Fruit fly (Drosophila melanogaster) whole organism, embryonic: ENCODE results near the gene east.
A peak's percentile ranks its signal among the peaks of the same experiment; 100 is the strongest.

Experiments used
- ATbp ChIP-seq: fragments of 200-800 bp; sonication (Bioruptor generic); optimal IDR thresholded peaks from 2 replicates; lab custom pipeline; 2017; ENCODE audit warnings: missing biosample characterization, mild to moderate bottlenecking, missing genetic modification characterization, missing genetic modification reagents
- Aef1 ChIP-seq: fragments of 200-800 bp; sonication (Bioruptor generic); IDR thresholded peaks from 3 replicates; pipeline ENCODE4 v1.3.6; 2022; ENCODE audit warnings: missing biosample characterization, missing genetic modification characterization
- Atf6 ChIP-seq: fragments of 200-800 bp; sonication (Bioruptor generic); IDR thresholded peaks from 2 replicates; pipeline ENCODE4 v1.3.6; 2022; ENCODE audit warnings: missing biosample characterization, missing genetic modification characterization
- CG10147 ChIP-seq: fragments of 200-800 bp; sonication (Bioruptor generic); optimal IDR thresholded peaks from 2 replicates; lab custom pipeline; 2019; ENCODE audit warnings: missing biosample characterization, mild to moderate bottlenecking, missing genetic modification characterization, moderate library complexity
- CG11504 ChIP-seq: fragments of 200-800 bp; sonication (Bioruptor generic); optimal IDR thresholded peaks from 3 replicates; lab custom pipeline; 2019; ENCODE audit warnings: missing biosample characterization, mild to moderate bottlenecking, missing genetic modification characterization, moderate library complexity
- CG13296 ChIP-seq: fragments of 200-800 bp; sonication (Bioruptor generic); optimal IDR thresholded peaks from 3 replicates; lab custom pipeline; 2018; ENCODE audit warnings: missing biosample characterization, mild to moderate bottlenecking, missing genetic modification characterization
- CG1529 ChIP-seq: fragments of 200-800 bp; sonication (Bioruptor generic); optimal IDR thresholded peaks from 3 replicates; lab custom pipeline; 2018; ENCODE audit warnings: missing biosample characterization, missing genetic modification characterization
- CG17385 ChIP-seq: fragments of 200-800 bp; sonication (Bioruptor generic); optimal IDR thresholded peaks from 3 replicates; lab custom pipeline; 2018; ENCODE audit warnings: missing biosample characterization, mild to moderate bottlenecking, missing genetic modification characterization
- CG18476 ChIP-seq: fragments of 200-800 bp; sonication (Bioruptor generic); optimal IDR thresholded peaks from 2 replicates; lab custom pipeline; 2016; ENCODE audit warnings: missing biosample characterization, mild to moderate bottlenecking, missing genetic modification characterization
- CG2120 ChIP-seq: fragments of 200-800 bp; sonication (Bioruptor generic); optimal IDR thresholded peaks from 3 replicates; lab custom pipeline; 2016; ENCODE audit warnings: missing biosample characterization, missing genetic modification characterization
- CG2199 ChIP-seq: fragments of 200-800 bp; sonication (Bioruptor generic); IDR thresholded peaks from 3 replicates; pipeline ENCODE4 v1.3.6; 2022; ENCODE audit warnings: missing biosample characterization, missing genetic modification characterization
- CG32772 ChIP-seq: fragments of 200-800 bp; sonication (Bioruptor generic); IDR thresholded peaks from 2 replicates; pipeline ENCODE4 v1.3.6; 2022; ENCODE audit warnings: missing biosample characterization, missing genetic modification characterization
- CG4328 ChIP-seq: fragments of 200-800 bp; sonication (Bioruptor generic); optimal IDR thresholded peaks from 3 replicates; lab custom pipeline; 2017; ENCODE audit warnings: missing biosample characterization, missing genetic modification reagents, missing genetic modification characterization
- CG6654 ChIP-seq: fragments of 200-800 bp; sonication (Bioruptor generic); optimal IDR thresholded peaks from 2 replicates; lab custom pipeline; 2017; ENCODE audit warnings: missing biosample characterization, mild to moderate bottlenecking, missing genetic modification characterization
- CG6765 ChIP-seq: fragments of 200-800 bp; sonication (Bioruptor generic); optimal IDR thresholded peaks from 3 replicates; lab custom pipeline; 2017; ENCODE audit warnings: missing biosample characterization, mild to moderate bottlenecking, missing genetic modification characterization
- CG7556 ChIP-seq: fragments of 200-800 bp; sonication (Bioruptor generic); optimal IDR thresholded peaks from 2 replicates; lab custom pipeline; 2017; ENCODE audit warnings: missing biosample characterization, mild to moderate bottlenecking, missing genetic modification characterization
- CG9876 ChIP-seq: fragments of 200-800 bp; sonication (Bioruptor generic); optimal IDR thresholded peaks from 2 replicates; lab custom pipeline; 2016; ENCODE audit warnings: missing biosample characterization, missing genetic modification characterization
- Deaf1 ChIP-seq: fragments of 200-800 bp; optimal IDR thresholded peaks from 3 replicates; lab custom pipeline; 2019; ENCODE audit warnings: missing biosample characterization, mild to moderate bottlenecking, missing genetic modification characterization, moderate library complexity
- Dfd ChIP-seq, 2 experiments: fragments of >200 bp; optimal IDR thresholded peaks; 2 replicates each; lab custom pipeline; 2017; ENCODE audit warnings: missing biosample characterization in 2 of 2, missing genetic modification characterization in 2 of 2
- Dip2 ChIP-seq: fragments of 200-800 bp; sonication (Bioruptor generic); IDR thresholded peaks from 2 replicates; pipeline ENCODE4 v1.3.6; 2022; ENCODE audit warnings: missing biosample characterization, missing genetic modification characterization
- Doc3 ChIP-seq: fragments of 200-800 bp; sonication (Bioruptor generic); IDR thresholded peaks from 3 replicates; pipeline ENCODE4 v1.3.6; 2022; ENCODE audit warnings: missing biosample characterization, missing genetic modification characterization; ENCODE audit not compliant: partially characterized antibody
- H2.0 ChIP-seq: fragments of 200-800 bp; sonication (Bioruptor generic); IDR thresholded peaks from 2 replicates; pipeline ENCODE4 v1.3.6; 2022; ENCODE audit warnings: missing biosample characterization, missing genetic modification characterization
- MBD-R2 ChIP-seq: fragments of 200-800 bp; sonication (Bioruptor generic); IDR thresholded peaks from 2 replicates; pipeline ENCODE4 v1.3.6; 2022; ENCODE audit warnings: missing biosample characterization, missing genetic modification characterization
- MTF-1 ChIP-seq: fragments of 200-800 bp; sonication (Bioruptor generic); optimal IDR thresholded peaks from 2 replicates; lab custom pipeline; 2018; ENCODE audit warnings: missing biosample characterization, mild to moderate bottlenecking, missing genetic modification characterization, borderline replicate concordance
- Med ChIP-seq: fragments of 200-800 bp; sonication (Bioruptor generic); peaks from one replicate; lab custom pipeline; 2016; ENCODE audit warnings: missing biosample characterization, missing genetic modification characterization, mild to moderate bottlenecking, inconsistent platforms, moderate library complexity
- NfI ChIP-seq: fragments of 200-800 bp; sonication (Bioruptor generic); optimal IDR thresholded peaks from 3 replicates; lab custom pipeline; 2018; ENCODE audit warnings: missing biosample characterization, mild to moderate bottlenecking, missing genetic modification characterization, moderate library complexity
- Tbp ChIP-seq: fragments of >200 bp; optimal IDR thresholded peaks from 2 replicates; lab custom pipeline; 2018; ENCODE audit warnings: missing biosample characterization, missing genetic modification characterization
- amos ChIP-seq: fragments of 200-800 bp; sonication (Bioruptor generic); IDR thresholded peaks from 2 replicates; pipeline ENCODE4 v1.3.6; 2022; ENCODE audit warnings: missing biosample characterization, missing genetic modification characterization; ENCODE audit not compliant: partially characterized antibody
- cg ChIP-seq: fragments of 200-800 bp; sonication (Bioruptor generic); optimal IDR thresholded peaks from 3 replicates; lab custom pipeline; 2019; ENCODE audit warnings: missing biosample characterization, mild to moderate bottlenecking, missing genetic modification characterization, moderate library complexity
- chn ChIP-seq: fragments of 200-800 bp; sonication (Bioruptor generic); optimal IDR thresholded peaks from 2 replicates; lab custom pipeline; 2016; ENCODE audit warnings: missing biosample characterization, missing genetic modification characterization
- crol ChIP-seq: fragments of 200-800 bp; sonication (Bioruptor generic); IDR thresholded peaks from 2 replicates; pipeline ENCODE4 v1.3.6; 2022; ENCODE audit warnings: missing biosample characterization, missing genetic modification characterization
- dmrt11E ChIP-seq: fragments of 200-800 bp; sonication (Bioruptor generic); optimal IDR thresholded peaks from 3 replicates; lab custom pipeline; 2018; ENCODE audit warnings: missing biosample characterization, mild to moderate bottlenecking, missing genetic modification characterization, moderate library complexity
- ewg ChIP-seq: fragments of 200-800 bp; sonication (Bioruptor generic); optimal IDR thresholded peaks from 3 replicates; lab custom pipeline; 2017; ENCODE audit warnings: mild to moderate bottlenecking, missing biosample characterization, missing genetic modification reagents, missing genetic modification characterization
- fd96Cb ChIP-seq: fragments of 200-800 bp; sonication (Bioruptor generic); optimal IDR thresholded peaks from 2 replicates; lab custom pipeline; 2018; ENCODE audit warnings: missing biosample characterization, mild to moderate bottlenecking, missing genetic modification characterization, moderate library complexity
- gcm ChIP-seq: fragments of 200-800 bp; sonication (Bioruptor generic); optimal IDR thresholded peaks from 2 replicates; lab custom pipeline; 2019; ENCODE audit warnings: missing biosample characterization, mild to moderate bottlenecking, missing genetic modification characterization, moderate library complexity
- jumu ChIP-seq: fragments of 200-800 bp; sonication (Bioruptor generic); optimal IDR thresholded peaks from 3 replicates; lab custom pipeline; 2016; ENCODE audit warnings: missing biosample characterization, missing genetic modification characterization
- kni ChIP-seq: fragments of 200-800 bp; sonication (Bioruptor generic); optimal IDR thresholded peaks from 3 replicates; lab custom pipeline; 2017; ENCODE audit warnings: mild to moderate bottlenecking, missing biosample characterization, missing genetic modification reagents, missing genetic modification characterization
- nerfin-2 ChIP-seq: fragments of 200-800 bp; sonication (Bioruptor generic); IDR thresholded peaks from 2 replicates; pipeline ENCODE4 v1.3.6; 2022; ENCODE audit warnings: missing biosample characterization, missing genetic modification characterization; ENCODE audit not compliant: partially characterized antibody
- prd ChIP-seq, 3 experiments: fragments of >200 bp in 2 of 3; fragments of 200-800 bp in 1 of 3; sonication (Bioruptor generic) in 1 of 3; optimal IDR thresholded peaks in 2 of 3; IDR thresholded peaks in 1 of 3; 2 replicates in 2 of 3; 3 replicates in 1 of 3; pipeline versions ENCODE4 v1.3.6 to Lab custom; 2017 to 2022; ENCODE audit warnings: missing biosample characterization in 1 of 3, missing genetic modification characterization in 1 of 3
- pros ChIP-seq: fragments of 200-800 bp; sonication (Bioruptor generic); optimal IDR thresholded peaks from 3 replicates; lab custom pipeline; 2019; ENCODE audit warnings: missing biosample characterization, mild to moderate bottlenecking, missing genetic modification characterization, moderate library complexity
- sima ChIP-seq: fragments of 200-800 bp; sonication (Bioruptor generic); optimal IDR thresholded peaks from 2 replicates; lab custom pipeline; 2016; ENCODE audit warnings: missing biosample characterization, missing genetic modification characterization
- sqz ChIP-seq: fragments of 200-800 bp; sonication (Bioruptor generic); optimal IDR thresholded peaks from 3 replicates; lab custom pipeline; 2018; ENCODE audit warnings: missing biosample characterization, mild to moderate bottlenecking, missing genetic modification characterization
- sr ChIP-seq: fragments of 200-800 bp; sonication (Bioruptor generic); IDR thresholded peaks from 3 replicates; pipeline ENCODE4 v1.3.6; 2022; ENCODE audit warnings: missing biosample characterization, missing genetic modification characterization
- z ChIP-seq: fragments of 200-800 bp; sonication (Bioruptor generic); IDR thresholded peaks from 3 replicates; pipeline ENCODE4 v1.3.6; 2022; ENCODE audit warnings: missing biosample characterization, missing genetic modification characterization
- zen2 ChIP-seq: fragments of 200-800 bp; sonication (Bioruptor generic); IDR thresholded peaks from 3 replicates; pipeline ENCODE4 v1.3.6; 2022; ENCODE audit warnings: missing biosample characterization, missing genetic modification characterization; ENCODE audit not compliant: partially characterized antibody

east gene

dm6 chrX:1965979-1966778 is 44.5 kb upstream of the east start (continued):
- no peak for TF ChIP-seq MBD-R2 (GFP tag; lab: Robert Waterston, UW)
- TF ChIP-seq sr (GFP tag; lab: Robert Waterston, UW) = peak; percentile 93
- peak; percentile 84 for TF ChIP-seq sqz (GFP tag; lab: Kevin White, UChicago)
- TF ChIP-seq cg (GFP tag; lab: Kevin White, UChicago) = peak; percentile 79
- TF ChIP-seq ewg (GFP tag; lab: Kevin White, UChicago) = no peak
- peak; percentile 98 for TF ChIP-seq crol (GFP tag; lab: Robert Waterston, UW)
- TF ChIP-seq z = peak; percentile 75
- no peak for TF ChIP-seq CG4328 (GFP tag; lab: Kevin White, UChicago)
- peak; percentile 86 for TF ChIP-seq CG17385 (GFP tag; lab: Kevin White, UChicago)
- peak; percentile 56 for TF ChIP-seq kni (GFP tag; lab: Kevin White, UChicago)
- TF ChIP-seq Aef1 (GFP tag; lab: Robert Waterston, UW) = 0 out of 3 replicates have a peak, but pooled peaks have one; percentile 16
- TF ChIP-seq Deaf1 (tag; lab: Kevin White, UChicago) = peak; percentile 57
- TF ChIP-seq CG2199 (GFP tag; lab: Robert Waterston, UW) = 0 out of 3 replicates have a peak, but pooled peaks have one; percentile 9
- TF ChIP-seq Dfd (GFP tag; optimal IDR thresholded peaks at IDR 0.05; lab: Kevin White, UChicago) = no peak

dm6 chrX:1966779-1967520 is 43.7 kb upstream of the east start:
- TF ChIP-seq CG2199 (GFP tag; lab: Robert Waterston, UW) (no peak), NfI (GFP tag; lab: Kevin White, UChicago) (no peak), ATbp (GFP tag; lab: Kevin White, UChicago) (peak; percentile 5), gcm (no peak), CG1529 (GFP tag; lab: Kevin White, UChicago) (no peak), CG32772 (no peak), CG2120 (GFP tag; lab: Kevin White, UChicago) (no peak), Atf6 (GFP tag; lab: Robert Waterston, UW) (no peak), dmrt11E (tag; lab: Kevin White, UChicago) (no peak), zen2 (no peak), CG10147 (GFP tag; lab: Kevin White, UChicago) (no peak), CG11504 (tag; lab: Kevin White, UChicago) (peak; percentile 26), prd (optimal IDR thresholded peaks at IDR 0.05; lab: Kevin White, UChicago) (no peak), prd (GFP tag; IDR thresholded peaks at IDR 0.05; lab: Robert Waterston, UW) (no peak), fd96Cb (tag; lab: Kevin White, UChicago) (peak; percentile 8), Dip2 (GFP tag; lab: Robert Waterston, UW) (no peak), CG18476 (no peak), Doc3 (GFP tag; lab: Robert Waterston, UW) (no peak), H2.0 (GFP tag; lab: Robert Waterston, UW) (no peak), CG9876 (no peak), nerfin-2 (no peak), MTF-1 (GFP tag; lab: Kevin White, UChicago) (no peak), Med (GFP tag; lab: Kevin White, UChicago) (peak; percentile 71), chn (no peak), Tbp (no peak), sima (GFP tag; lab: Kevin White, UChicago) (no peak), pros (GFP tag; lab: Kevin White, UChicago) (no peak), CG13296 (GFP tag; lab: Kevin White, UChicago) (no peak), jumu (GFP tag; lab: Kevin White, UChicago) (no peak), amos (no peak), CG6654 (GFP tag; lab: Kevin White, UChicago) (peak; percentile 6), CG6765 (no peak), CG7556 (peak; percentile 5)
